Fruit fly (Drosophila melanogaster) whole organism, adult: ENCODE results near the gene CG15260.

ENCODE experiments used
- CG11617 ChIP-seq: fragments of 200-800 bp; sonication (Bioruptor generic); optimal IDR thresholded peaks from 2 replicates; lab custom pipeline; 2017; ENCODE audit warnings: mild to moderate bottlenecking, missing biosample characterization, missing genetic modification reagents, missing genetic modification characterization
- CG12768 ChIP-seq: fragments of 200-800 bp; sonication (Bioruptor generic); optimal IDR thresholded peaks from 2 replicates; lab custom pipeline; 2017; ENCODE audit warnings: missing biosample characterization, missing genetic modification characterization, mild to moderate bottlenecking, moderate library complexity, missing genetic modification reagents
- CG1620 ChIP-seq: fragments of 200-800 bp; sonication (Bioruptor generic); optimal IDR thresholded peaks from 2 replicates; lab custom pipeline; 2016; ENCODE audit warnings: missing biosample characterization, missing genetic modification characterization
- CG5204 ChIP-seq: fragments of 200-800 bp; sonication (Bioruptor generic); optimal IDR thresholded peaks from 2 replicates; lab custom pipeline; 2016; ENCODE audit warnings: missing biosample characterization, missing genetic modification characterization
- Crg-1 ChIP-seq: fragments of 200-800 bp; sonication (Bioruptor generic); optimal IDR thresholded peaks from 2 replicates; lab custom pipeline; 2016; ENCODE audit warnings: missing biosample characterization, missing genetic modification characterization
- bab1 ChIP-seq: fragments of 200-800 bp; sonication (Bioruptor generic); optimal IDR thresholded peaks from 3 replicates; lab custom pipeline; 2019; ENCODE audit warnings: missing biosample characterization, mild to moderate bottlenecking, missing genetic modification characterization, moderate library complexity
- kay ChIP-seq: fragments of 200-800 bp; sonication (Bioruptor generic); peaks from one replicate; lab custom pipeline; 2016; ENCODE audit warnings: missing biosample characterization, missing genetic modification characterization, borderline replicate concordance
- ovo ChIP-seq: fragments of 200-800 bp; sonication (Bioruptor generic); optimal IDR thresholded peaks from 2 replicates; lab custom pipeline; 2016; ENCODE audit warnings: missing biosample characterization, missing genetic modification characterization
- pad ChIP-seq: fragments of 200-800 bp; sonication (Bioruptor generic); optimal IDR thresholded peaks from 3 replicates; lab custom pipeline; 2017; ENCODE audit warnings: missing biosample characterization, missing genetic modification characterization, mild to moderate bottlenecking, moderate library complexity, missing genetic modification reagents
- tj ChIP-seq: fragments of 200-800 bp; sonication (Bioruptor generic); optimal IDR thresholded peaks from 3 replicates; lab custom pipeline; 2017; ENCODE audit warnings: missing biosample characterization, mild to moderate bottlenecking, missing genetic modification characterization, moderate library complexity

- no peak for TF ChIP-seq ovo
- TF ChIP-seq bab1 (GFP tag; lab: Kevin White, UChicago): no peak
- TF ChIP-seq CG12768: no peak
- TF ChIP-seq CG1620: no peak
- no peak for TF ChIP-seq Crg-1
- no peak for TF ChIP-seq kay (GFP tag; lab: Kevin White, UChicago)
- no peak for TF ChIP-seq tj (GFP tag; lab: Kevin White, UChicago)
- TF ChIP-seq CG11617: no peak
- no peak for TF ChIP-seq CG5204 (GFP tag; lab: Kevin White, UChicago)
- no peak for TF ChIP-seq pad
Observed at dm6 chr2L:15292139-15292538, at the start of gene CG15260.
